Worm (Caenorhabditis elegans) whole organism, L1 larva: ENCODE data around the gene rab-39.

ENCODE experiments used
- C16A3.4 ChIP-seq: fragments of 150-350 bp; optimal IDR thresholded peaks from 2 replicates; lab custom pipeline; 2014; ENCODE audit warnings: missing biosample characterization, missing genetic modification characterization
- C34B4.2 ChIP-seq: sonication (generic microtip); optimal IDR thresholded peaks from 2 replicates; lab custom pipeline; 2017; ENCODE audit warnings: mild to moderate bottlenecking, missing genetic modification characterization, missing compliant biosample characterization
- aha-1 ChIP-seq: fragments of 150-350 bp; optimal IDR thresholded peaks from 2 replicates; lab custom pipeline; 2014; ENCODE audit warnings: missing biosample characterization, missing genetic modification characterization
- ama-1 ChIP-seq: fragments of 150-350 bp; optimal IDR thresholded peaks from 2 replicates; lab custom pipeline; 2014
- ceh-63 ChIP-seq: fragments of 200-800 bp; sonication (Bioruptor generic); optimal IDR thresholded peaks from 2 replicates; lab custom pipeline; 2018; ENCODE audit warnings: mild to moderate bottlenecking, missing genetic modification characterization, missing compliant biosample characterization
- ceh-8 ChIP-seq: fragments of 200-800 bp; sonication (Bioruptor generic); optimal IDR thresholded peaks from 2 replicates; lab custom pipeline; 2018; ENCODE audit warnings: mild to moderate bottlenecking, missing genetic modification characterization, moderate library complexity, missing compliant biosample characterization
- ceh-82 ChIP-seq, 3 experiments: fragments of 150-350 bp in 1 of 3; sonication (generic microtip) in 2 of 3; optimal IDR thresholded peaks; 2 replicates each; lab custom pipeline; 2014 to 2017; ENCODE audit warnings: missing biosample characterization in 3 of 3, missing genetic modification characterization in 3 of 3
- ceh-88 ChIP-seq: fragments of 200-800 bp; sonication (Bioruptor generic); IDR thresholded peaks from 2 replicates; pipeline ENCODE4 v1.3.6; 2022; ENCODE audit warnings: missing genetic modification characterization, missing compliant biosample characterization
- ceh-90 ChIP-seq: sonication (generic microtip); optimal IDR thresholded peaks from 2 replicates; lab custom pipeline; 2016; ENCODE audit warnings: missing genetic modification characterization, missing compliant biosample characterization
- dpl-1 ChIP-seq, 3 experiments: fragments of 150-350 bp in 2 of 3; sonication (generic microtip) in 1 of 3; optimal IDR thresholded peaks; 2 replicates each; lab custom pipeline; 2014 to 2017; ENCODE audit warnings: missing biosample characterization in 3 of 3, missing genetic modification characterization in 3 of 3, missing genetic modification reagents in 3 of 3
- dsc-1 ChIP-seq: sonication (generic microtip); optimal IDR thresholded peaks from 2 replicates; lab custom pipeline; 2016; ENCODE audit warnings: mild to moderate bottlenecking, missing genetic modification characterization, missing compliant biosample characterization
- efl-3 ChIP-seq: fragments of 200-800 bp; sonication (Bioruptor generic); optimal IDR thresholded peaks from 2 replicates; lab custom pipeline; 2018; ENCODE audit warnings: mild to moderate bottlenecking, missing genetic modification characterization, missing compliant biosample characterization
- egl-13 ChIP-seq: sonication (generic microtip); optimal IDR thresholded peaks from 2 replicates; lab custom pipeline; 2016; ENCODE audit warnings: missing genotype, missing genetic modification reagents, missing genetic modification characterization, missing compliant biosample characterization
- egl-27 ChIP-seq, 2 experiments: fragments of 150-350 bp in 1 of 2; sonication (generic microtip); optimal IDR thresholded peaks; 3 replicates each; lab custom pipeline; 2017 to 2018; ENCODE audit warnings: missing biosample characterization in 2 of 2, missing genetic modification characterization in 2 of 2, missing genetic modification reagents in 2 of 2
- elt-3 ChIP-seq, 6 experiments: fragments of 150-350 bp in 1 of 6; sonication (generic microtip); optimal IDR thresholded peaks; 2 replicates each; lab custom pipeline; 2017 to 2018; ENCODE audit warnings: missing biosample characterization in 6 of 6, missing genetic modification characterization in 6 of 6, inconsistent platforms in 1 of 6
- fos-1 ChIP-seq: fragments of 150-350 bp; optimal IDR thresholded peaks from 2 replicates; lab custom pipeline; 2014; ENCODE audit warnings: missing biosample characterization, missing genetic modification characterization
- grh-1 ChIP-seq: fragments of 200-800 bp; sonication (Bioruptor generic); IDR thresholded peaks from 2 replicates; pipeline ENCODE4 v1.3.6; 2022; ENCODE audit warnings: missing genetic modification reagents, missing genetic modification characterization, missing compliant biosample characterization
- hlh-17 ChIP-seq: fragments of 200-800 bp; sonication (Bioruptor generic); optimal IDR thresholded peaks from 2 replicates; lab custom pipeline; 2018; ENCODE audit warnings: missing genetic modification characterization, mild to moderate bottlenecking, missing compliant biosample characterization, moderate library complexity, borderline replicate concordance
- hpl-2 ChIP-seq: fragments of 150-350 bp; optimal IDR thresholded peaks from 2 replicates; lab custom pipeline; 2014; ENCODE audit warnings: missing biosample characterization, missing genetic modification reagents, missing genetic modification characterization
- lin-14 ChIP-seq: fragments of 200-800 bp; sonication (Bioruptor generic); optimal IDR thresholded peaks from 2 replicates; lab custom pipeline; 2018; ENCODE audit warnings: mild to moderate bottlenecking, missing genetic modification characterization, moderate library complexity, missing compliant biosample characterization
- lin-15B ChIP-seq: fragments of 150-350 bp; sonication (generic microtip); optimal IDR thresholded peaks from 3 replicates; lab custom pipeline; 2014; ENCODE audit warnings: missing biosample characterization, missing genetic modification characterization
- lin-35 ChIP-seq, 2 experiments: fragments of 150-350 bp; optimal IDR thresholded peaks; 2 replicates each; lab custom pipeline; 2014; ENCODE audit warnings: missing biosample characterization in 2 of 2, missing genetic modification characterization in 2 of 2, missing genetic modification reagents in 2 of 2
- mab-9 ChIP-seq: fragments of 200-800 bp; sonication (Bioruptor generic); IDR thresholded peaks from 2 replicates; pipeline ENCODE4 v1.3.6; 2022; ENCODE audit warnings: missing genetic modification reagents, missing genetic modification characterization, missing compliant biosample characterization
- mdl-1 ChIP-seq, 2 experiments: fragments of 150-350 bp; optimal IDR thresholded peaks; 2 replicates each; lab custom pipeline; 2014 to 2017; ENCODE audit warnings: missing biosample characterization in 2 of 2, missing genetic modification characterization in 2 of 2, inconsistent platforms in 1 of 2
- mep-1 ChIP-seq: fragments of 150-350 bp; optimal IDR thresholded peaks from 2 replicates; lab custom pipeline; 2014; ENCODE audit warnings: missing biosample characterization, missing genetic modification characterization
- nhr-237 ChIP-seq: fragments of 150-350 bp; optimal IDR thresholded peaks from 2 replicates; lab custom pipeline; 2014; ENCODE audit warnings: missing biosample characterization, missing genetic modification characterization
- nhr-47 ChIP-seq: sonication (generic microtip); optimal IDR thresholded peaks from 2 replicates; lab custom pipeline; 2016; ENCODE audit warnings: mild to moderate bottlenecking, missing genetic modification characterization, moderate library complexity, missing compliant biosample characterization
- nhr-71 ChIP-seq: sonication (generic microtip); optimal IDR thresholded peaks from 2 replicates; lab custom pipeline; 2016; ENCODE audit warnings: mild to moderate bottlenecking, missing genetic modification characterization, moderate library complexity, missing compliant biosample characterization
- nhr-76 ChIP-seq: sonication (generic microtip); optimal IDR thresholded peaks from 2 replicates; lab custom pipeline; 2017; ENCODE audit warnings: missing biosample characterization, missing genetic modification characterization
- pag-3 ChIP-seq: sonication (generic microtip); optimal IDR thresholded peaks from 2 replicates; lab custom pipeline; 2017; ENCODE audit warnings: missing genetic modification characterization, mild to moderate bottlenecking, missing compliant biosample characterization, antibody characterized with exemption, borderline replicate concordance; ENCODE audit not compliant: insufficient read depth
- rnt-1 ChIP-seq: sonication (generic microtip); optimal IDR thresholded peaks from 2 replicates; lab custom pipeline; 2016; ENCODE audit warnings: mild to moderate bottlenecking, missing genetic modification characterization, moderate library complexity, missing compliant biosample characterization
- skn-1 ChIP-seq: fragments of 150-350 bp; optimal IDR thresholded peaks from 2 replicates; lab custom pipeline; 2014; ENCODE audit warnings: missing biosample characterization, missing genetic modification characterization
- snu-23 ChIP-seq: sonication (generic microtip); optimal IDR thresholded peaks from 2 replicates; lab custom pipeline; 2016; ENCODE audit warnings: missing genetic modification characterization, missing compliant biosample characterization
- tbx-2 ChIP-seq: sonication (generic microtip); optimal IDR thresholded peaks from 2 replicates; lab custom pipeline; 2016; ENCODE audit warnings: missing genetic modification characterization, missing compliant biosample characterization
- unc-62 ChIP-seq: fragments of 150-350 bp; optimal IDR thresholded peaks from 2 replicates; lab custom pipeline; 2014; ENCODE audit warnings: missing biosample characterization, missing genetic modification reagents, missing genetic modification characterization
- unc-86 ChIP-seq: sonication (generic microtip); optimal IDR thresholded peaks from 2 replicates; lab custom pipeline; 2016; ENCODE audit warnings: missing genetic modification characterization, missing compliant biosample characterization
- unc-98 ChIP-seq: fragments of 200-800 bp; sonication (Bioruptor generic); IDR thresholded peaks from 2 replicates; pipeline ENCODE4 v1.3.6; 2022; ENCODE audit warnings: missing genetic modification characterization, missing compliant biosample characterization
- ztf-4 ChIP-seq: fragments of 150-350 bp; optimal IDR thresholded peaks from 2 replicates; lab custom pipeline; 2014; ENCODE audit warnings: missing biosample characterization, missing genetic modification characterization

rab-39 gene

ce11 chrII:9343955-9344354, 21.2 kb upstream of the rab-39 start (continued):
- TF ChIP-seq C16A3.4 (no peak), fos-1 (no peak), grh-1 (peak; percentile 38; the same call in 1 of the 2 replicates), tbx-2 (tag; lab: Kevin White, UChicago) (peak; percentile 59), nhr-47 (peak; percentile 36), unc-98 (no peak), ztf-4 (tag; lab: Kevin White, UChicago) (no peak), skn-1 (tag; lab: Kevin White, UChicago) (no peak), egl-27 (tag; optimal IDR thresholded peaks at IDR 0.05; lab: Kevin White, UChicago) (peak in 1 of 2 experiments; percentile 29)

ce11 chrII:9338859-9339258, 16.1 kb upstream of the rab-39 start, which contains the start of gene ttll-12:
Gene ttll-12, plus strand, starts transcription at chrII:9338997.
- no peak for TF ChIP-seq pag-3 (tag; lab: Kevin White, UChicago)
- TF ChIP-seq nhr-76 (tag; lab: Kevin White, UChicago), result no peak
- TF ChIP-seq aha-1, result no peak
- TF ChIP-seq mep-1 (tag; lab: Kevin White, UChicago), result peak; percentile 10
- no peak for TF ChIP-seq dsc-1 (tag; lab: Kevin White, UChicago)

- TF ChIP-seq grh-1, result no peak
- no peak for TF ChIP-seq tbx-2 (tag; lab: Kevin White, UChicago)
- no peak for TF ChIP-seq unc-86 (tag; lab: Kevin White, UChicago)
- TF ChIP-seq C34B4.2, result no peak
- TF ChIP-seq ama-1 (lab: Kevin White, UChicago), result no peak
- no peak for TF ChIP-seq ceh-88 (GFP tag; lab: Robert Waterston, UW)
- TF ChIP-seq ceh-82 (tag; optimal IDR thresholded peaks at IDR 0.05; lab: Kevin White, UChicago), result no peak
- peak; percentile 32 for TF ChIP-seq mep-1 (tag; lab: Kevin White, UChicago)
- TF ChIP-seq, all 84 proteins: peak for 1
Observed at ce11 chrII:9336651-9337050, 13.9 kb upstream of the rab-39 start.

ce11 chrII:9333714-9334113, 11.0 kb upstream of the rab-39 start, which contains the start of gene scp-1:
Gene scp-1, plus strand, starts transcription at chrII:9334014.
- no peak for TF ChIP-seq lin-14 (GFP tag; lab: Kevin White, UChicago)
- TF ChIP-seq lin-35 (GFP tag; optimal IDR thresholded peaks at IDR 0.05; lab: Kevin White, UChicago), result no peak
- TF ChIP-seq mdl-1 (tag; optimal IDR thresholded peaks at IDR 0.05; lab: Kevin White, UChicago), result no peak
- no peak for TF ChIP-seq rnt-1 (tag; lab: Kevin White, UChicago)
- no peak for TF ChIP-seq hpl-2 (GFP tag; lab: Kevin White, UChicago)
- TF ChIP-seq efl-3 (GFP tag; lab: Kevin White, UChicago), result no peak
- TF ChIP-seq ceh-8 (GFP tag; lab: Kevin White, UChicago), result no peak
- TF ChIP-seq lin-15B (tag; lab: Kevin White, UChicago), result no peak
- no peak for TF ChIP-seq mab-9
- TF ChIP-seq, all 84 proteins: peak for 0

ce11 chrII:9333034-9333433, 10.3 kb upstream of the rab-39 start:
- no peak for TF ChIP-seq lin-35 (GFP tag; optimal IDR thresholded peaks at IDR 0.05; lab: Kevin White, UChicago)
- no peak for TF ChIP-seq ceh-63 (GFP tag; lab: Kevin White, UChicago)
- no peak for TF ChIP-seq fos-1
- TF ChIP-seq hlh-17, result no peak
- TF ChIP-seq dpl-1 (GFP tag; optimal IDR thresholded peaks at IDR 0.05; lab: Kevin White, UChicago), result no peak
- no peak for TF ChIP-seq nhr-237 (tag; lab: Kevin White, UChicago)
- TF ChIP-seq ceh-90 (tag; lab: Kevin White, UChicago), result no peak
- TF ChIP-seq elt-3 (tag; optimal IDR thresholded peaks at IDR 0.05; lab: Kevin White, UChicago), result no peak
- no peak for TF ChIP-seq snu-23 (GFP tag; lab: Kevin White, UChicago)
- no peak for TF ChIP-seq ceh-82 (tag; optimal IDR thresholded peaks at IDR 0.05; lab: Kevin White, UChicago)
- TF ChIP-seq egl-13, result no peak
- no peak for TF ChIP-seq aha-1
- TF ChIP-seq mep-1 (tag; lab: Kevin White, UChicago), result no peak
- no peak for TF ChIP-seq nhr-71
- TF ChIP-seq ceh-88 (GFP tag; lab: Robert Waterston, UW), result no peak
- TF ChIP-seq unc-62 (GFP tag; lab: Kevin White, UChicago), result no peak
- TF ChIP-seq lin-14 (GFP tag; lab: Kevin White, UChicago), result no peak
